Worm (Caenorhabditis elegans) whole organism, dauer: ENCODE results near the gene cgp-1.

Experiments used
- unc-62 ChIP-seq: sonication (generic microtip); optimal IDR thresholded peaks from 2 replicates; lab custom pipeline; 2017; ENCODE audit warnings: missing biosample characterization, missing genetic modification reagents, missing genetic modification characterization

The cgp-1 gene

DNA sequence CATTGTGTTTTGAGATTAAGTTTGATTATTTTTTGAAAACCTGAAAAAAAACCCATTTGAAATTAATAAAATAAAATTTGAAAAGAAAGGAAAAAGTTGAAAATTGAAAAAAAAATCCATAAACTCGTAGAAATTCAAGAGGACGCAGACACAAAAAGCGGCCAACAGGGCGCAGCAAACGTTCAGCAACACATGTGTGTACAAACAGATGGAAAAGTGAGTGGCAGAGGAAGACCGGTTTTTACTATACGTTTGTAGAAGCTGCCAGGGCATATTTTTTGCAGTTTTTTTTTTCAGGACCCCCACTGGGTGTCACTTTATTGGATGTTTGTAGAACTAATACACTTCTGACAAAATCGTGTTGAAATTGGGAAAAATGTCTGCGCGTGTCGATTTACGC lies at the start of gene cgp-1:
Gene cgp-1, minus strand, starts transcription at position 40 of the 400 bp plus-strand sequence.
- TF ChIP-seq unc-62 (GFP tag; lab: Kevin White, UChicago), result no peak

DNA sequence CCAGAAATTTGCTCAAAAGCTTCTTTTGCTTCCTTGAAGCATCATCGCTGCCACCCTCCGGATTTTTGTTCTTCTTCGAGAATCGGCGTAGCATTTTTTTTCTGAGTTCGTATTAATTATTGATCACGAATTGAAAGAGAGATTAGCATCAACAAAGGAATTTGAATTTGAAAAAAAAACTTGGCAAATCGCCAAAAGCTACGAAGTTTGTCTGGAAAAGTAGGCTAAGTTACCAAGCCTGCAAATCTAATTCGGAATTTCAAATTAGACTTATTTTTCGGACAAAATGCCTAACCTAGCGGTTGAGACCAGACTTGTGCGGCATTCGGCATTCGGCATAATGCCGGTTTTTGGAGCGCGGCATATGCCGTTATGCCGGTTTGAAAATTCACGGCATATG lies 49.5 kb upstream of the cgp-1 start, which contains the start of gene cfap-36:
Gene cfap-36, minus strand, starts transcription at position 101 of the 400 bp plus-strand sequence.
- TF ChIP-seq unc-62 (GFP tag; lab: Kevin White, UChicago), result no peak

DNA sequence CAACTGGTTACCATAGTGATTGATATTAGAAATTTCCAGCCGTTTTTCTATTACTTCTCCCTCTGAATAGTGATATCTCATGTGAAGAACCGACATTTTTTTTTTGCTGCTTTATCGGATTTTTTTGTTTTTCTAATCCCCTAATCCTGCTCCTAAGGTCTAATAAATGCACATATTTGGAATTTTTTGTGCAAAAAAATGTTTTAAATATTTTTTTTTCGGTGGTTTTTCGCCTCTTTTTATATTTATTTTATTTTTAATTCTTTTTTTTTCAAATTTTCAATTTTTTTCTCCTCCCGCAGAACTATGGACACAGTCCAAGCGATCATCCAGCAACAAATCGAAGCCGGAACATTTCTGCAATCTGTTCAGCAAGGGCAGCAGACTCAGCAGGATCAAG lies 44.1 kb upstream of the cgp-1 start, which contains the start of gene Y108G3AL.2:
Gene Y108G3AL.2, plus strand, starts transcription at position 301 of the 400 bp plus-strand sequence.
- no peak for TF ChIP-seq unc-62 (GFP tag; lab: Kevin White, UChicago)

ce11 chrV:156044-156869 lies 33.7 kb upstream of the cgp-1 start, which contains the start of gene ttb-1:
Gene ttb-1 (plus strand): TSS chrV:156819.
- no peak for TF ChIP-seq unc-62 (GFP tag; lab: Kevin White, UChicago)

ce11 chrV:155215-155614 lies 32.6 kb upstream of the cgp-1 start:
- TF ChIP-seq unc-62 (GFP tag; lab: Kevin White, UChicago), result no peak

- TF ChIP-seq unc-62 (GFP tag; lab: Kevin White, UChicago), result no peak
Measured at ce11 chrV:153867-154266, 31.3 kb upstream of the cgp-1 start.

ce11 chrV:152156-152555 lies 29.6 kb upstream of the cgp-1 start:
- no peak for TF ChIP-seq unc-62 (GFP tag; lab: Kevin White, UChicago)

- no peak for TF ChIP-seq unc-62 (GFP tag; lab: Kevin White, UChicago)
Measured at ce11 chrV:151310-151709, 28.7 kb upstream of the cgp-1 start, which contains the start of gene W03F9.4. Gene W03F9.4 (minus strand): TSS chrV:151388.

DNA sequence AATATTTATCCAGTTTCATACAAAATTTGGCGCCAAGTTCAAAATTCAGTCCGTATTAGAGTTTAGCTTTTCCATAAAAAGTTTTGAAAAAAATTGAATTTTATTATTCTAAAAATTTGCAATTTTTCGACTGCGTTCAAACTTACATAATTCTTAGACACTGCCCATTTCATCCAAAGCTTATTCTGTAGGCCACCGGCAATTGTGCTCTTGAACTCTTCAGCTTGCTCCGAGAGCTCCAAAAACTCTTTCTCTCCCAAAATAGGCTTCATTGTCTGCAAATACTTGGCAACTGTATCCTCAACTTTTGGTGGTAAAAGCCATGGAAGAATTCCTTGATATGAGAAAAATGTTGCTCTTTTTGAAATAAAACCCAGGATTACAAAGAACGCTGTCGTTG lies 27.5 kb upstream of the cgp-1 start:
- TF ChIP-seq unc-62 (GFP tag; lab: Kevin White, UChicago), result no peak

- TF ChIP-seq unc-62 (GFP tag; lab: Kevin White, UChicago), result no peak
Measured at ce11 chrV:145694-146093, 23.1 kb upstream of the cgp-1 start.

DNA sequence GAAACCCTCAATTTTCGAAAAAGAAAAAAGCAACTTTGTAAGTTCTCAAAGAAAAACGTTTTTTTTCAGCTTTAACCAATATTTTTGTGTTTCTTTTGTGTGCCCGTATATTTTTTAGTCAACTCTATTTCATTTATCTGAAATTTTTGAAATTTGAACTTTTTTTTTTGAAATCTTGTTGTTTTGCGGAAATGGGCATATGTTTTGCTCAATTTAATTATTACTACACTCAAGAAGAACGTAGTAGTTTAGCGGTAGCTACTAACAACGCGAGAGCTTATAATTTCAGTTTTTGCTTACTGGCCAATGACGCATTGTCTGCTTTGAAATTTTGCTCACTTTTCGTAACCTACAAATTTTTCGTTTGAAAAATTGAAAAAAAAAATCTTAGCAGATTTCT lies 22.2 kb upstream of the cgp-1 start, which contains the start of gene srh-82:
Gene srh-82, plus strand, starts transcription at position 301 of the 400 bp plus-strand sequence.
- no peak for TF ChIP-seq unc-62 (GFP tag; lab: Kevin White, UChicago)

ce11 chrV:141257-141656 lies 18.7 kb upstream of the cgp-1 start, which contains the start of gene W03F9.11:
Gene W03F9.11 (minus strand): TSS chrV:141357.
- no peak for TF ChIP-seq unc-62 (GFP tag; lab: Kevin White, UChicago)

ce11 chrV:138592-138991 lies 16.0 kb upstream of the cgp-1 start, which contains the start of gene W03F9.9:
Gene W03F9.9 (plus strand): TSS chrV:138892.
- no peak for TF ChIP-seq unc-62 (GFP tag; lab: Kevin White, UChicago)

DNA sequence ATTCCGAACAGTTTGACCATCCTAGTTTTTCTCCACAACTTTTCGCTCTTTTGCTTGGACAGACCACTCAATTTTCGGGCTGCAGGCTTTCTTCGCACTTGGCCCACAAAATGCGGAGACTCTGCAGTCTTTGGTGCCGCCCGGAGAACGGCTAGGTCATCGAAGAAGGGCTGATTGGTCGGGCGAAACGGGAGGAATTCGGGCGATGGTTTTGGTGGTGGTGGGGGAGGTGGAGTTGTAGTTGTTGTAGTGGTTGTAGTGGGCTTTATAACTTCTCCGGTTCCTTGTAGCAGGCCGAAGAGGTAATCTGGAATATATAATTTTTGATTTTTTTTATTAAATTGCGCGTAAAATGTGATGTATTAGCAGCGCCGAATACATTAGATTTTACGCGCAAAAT lies 15.1 kb upstream of the cgp-1 start:
- no peak for TF ChIP-seq unc-62 (GFP tag; lab: Kevin White, UChicago)

DNA sequence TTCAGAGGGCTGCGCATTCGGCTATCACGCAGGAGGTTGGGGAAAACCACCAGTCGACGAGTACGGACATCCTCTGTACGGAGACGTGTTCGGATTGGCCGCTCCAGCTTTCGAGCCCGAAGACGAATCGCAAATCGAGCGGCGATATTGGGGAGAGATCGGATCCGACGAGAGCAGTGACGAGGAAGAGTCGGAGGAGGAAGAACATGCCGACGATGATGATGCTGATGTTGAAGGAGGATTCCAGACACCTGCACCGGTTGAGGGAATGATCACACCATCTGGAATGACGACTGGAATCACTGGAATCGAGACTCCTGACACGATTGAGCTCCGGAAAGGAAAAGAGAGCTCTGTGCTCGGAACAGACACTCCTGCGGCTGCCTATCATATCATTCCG lies 7.6 kb upstream of the cgp-1 start:
- TF ChIP-seq unc-62 (GFP tag; lab: Kevin White, UChicago), result no peak

DNA sequence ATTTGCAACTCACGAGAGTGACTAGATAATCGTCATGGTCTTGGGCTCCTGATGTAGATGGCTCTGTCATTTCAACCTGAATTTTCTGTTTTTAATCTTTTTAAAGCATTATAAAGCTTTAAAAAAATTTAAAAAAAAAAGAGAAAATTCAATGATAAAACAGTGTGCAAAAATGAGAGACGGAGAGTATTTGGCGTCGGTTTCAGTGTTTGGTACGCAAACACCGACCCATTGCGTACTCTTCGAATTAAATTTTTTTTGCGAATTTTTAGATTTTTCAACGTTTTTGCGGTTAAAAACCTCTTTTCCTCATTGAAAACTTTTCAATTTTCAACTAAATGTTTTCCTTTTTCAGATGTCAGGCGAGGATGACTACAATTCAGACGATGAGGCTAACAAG lies 5.3 kb upstream of the cgp-1 start, which contains the start of the genes W03F9.2 and sftb-2:
Gene W03F9.2, minus strand, starts transcription at position 153 of the 400 bp plus-strand sequence.
Gene sftb-2, plus strand, starts transcription at position 356 of the 400 bp plus-strand sequence.
- no peak for TF ChIP-seq unc-62 (GFP tag; lab: Kevin White, UChicago)
